Worm (Caenorhabditis elegans) whole organism, L2 larva: Measurements from ENCODE around the gene nhr-55.

Source experiments
- R02D3.7 ChIP-seq: fragments of 150-350 bp; optimal IDR thresholded peaks from 2 replicates; lab custom pipeline; 2014; ENCODE audit warnings: missing biosample characterization, missing genetic modification characterization
- alr-1 ChIP-seq: fragments of 150-350 bp; optimal IDR thresholded peaks from 2 replicates; lab custom pipeline; 2014; ENCODE audit warnings: missing biosample characterization, missing genetic modification characterization
- ama-1 ChIP-seq: fragments of 150-350 bp; optimal IDR thresholded peaks from 2 replicates; lab custom pipeline; 2018; ENCODE audit warnings: inconsistent platforms
- mab-5 ChIP-seq: fragments of 150-350 bp; optimal IDR thresholded peaks from 2 replicates; lab custom pipeline; 2014; ENCODE audit warnings: missing biosample characterization, missing genetic modification characterization
- nhr-237 ChIP-seq: fragments of 150-350 bp; optimal IDR thresholded peaks from 2 replicates; lab custom pipeline; 2014; ENCODE audit warnings: missing biosample characterization, missing genetic modification characterization

- TF ChIP-seq R02D3.7 (no peak), ama-1 (lab: Kevin White, UChicago) (no peak), alr-1 (tag; lab: Kevin White, UChicago) (no peak), nhr-237 (tag; lab: Kevin White, UChicago) (no peak), mab-5 (tag; lab: Kevin White, UChicago) (no peak)
Measured at ce11 chrV:482860-483259, 4.9 kb downstream of the nhr-55 start.
